Fruit fly (Drosophila melanogaster) whole organism, wandering third instar larva: ENCODE results near the gene RhoGEF3.

Experiments used
- Abd-B ChIP-seq: fragments of >200 bp; optimal IDR thresholded peaks from 2 replicates; lab custom pipeline; 2017; ENCODE audit warnings: missing biosample characterization, missing genetic modification characterization
- CG9705 ChIP-seq: fragments of 200-800 bp; sonication (Bioruptor generic); optimal IDR thresholded peaks from 2 replicates; lab custom pipeline; 2018; ENCODE audit warnings: missing biosample characterization, mild to moderate bottlenecking, missing genetic modification characterization
- Dfd ChIP-seq: fragments of >200 bp; optimal IDR thresholded peaks from 2 replicates; lab custom pipeline; 2017; ENCODE audit warnings: missing biosample characterization, missing genetic modification characterization
- Hr78 ChIP-seq: fragments of >200 bp; optimal IDR thresholded peaks from 2 replicates; lab custom pipeline; 2017; ENCODE audit warnings: missing biosample characterization, missing genetic modification characterization
- Hr83 ChIP-seq: fragments of 200-300 bp; sonication (Bioruptor generic); optimal IDR thresholded peaks from 2 replicates; lab custom pipeline; 2016; ENCODE audit warnings: missing biosample characterization, mild to moderate bottlenecking, missing genetic modification characterization, moderate library complexity; ENCODE audit not compliant: poor library complexity, severe bottlenecking
- Myc ChIP-seq: fragments of >200 bp; optimal IDR thresholded peaks from 2 replicates; lab custom pipeline; 2017
- OdsH ChIP-seq: fragments of 200-800 bp; sonication (Bioruptor generic); optimal IDR thresholded peaks from 2 replicates; lab custom pipeline; 2016; ENCODE audit warnings: missing biosample characterization, mild to moderate bottlenecking, missing genetic modification characterization
- brk ChIP-seq: fragments of 200-800 bp; sonication (Bioruptor generic); optimal IDR thresholded peaks from 2 replicates; lab custom pipeline; 2016; ENCODE audit warnings: missing biosample characterization, mild to moderate bottlenecking, missing genetic modification characterization
- foxo ChIP-seq, 2 experiments: fragments of 200-800 bp; sonication (Bioruptor generic); optimal IDR thresholded peaks; 2 replicates in 1 of 2; 3 replicates in 1 of 2; lab custom pipeline; 2016 to 2017; ENCODE audit warnings: missing biosample characterization in 2 of 2, missing genetic modification characterization in 2 of 2
- fru ChIP-seq: fragments of 200-800 bp; sonication (Bioruptor generic); optimal IDR thresholded peaks from 3 replicates; lab custom pipeline; 2016; ENCODE audit warnings: missing biosample characterization, mild to moderate bottlenecking, missing genetic modification characterization
- h ChIP-seq: fragments of 200-800 bp; sonication (Bioruptor generic); optimal IDR thresholded peaks from 3 replicates; lab custom pipeline; 2016; ENCODE audit warnings: missing biosample characterization, mild to moderate bottlenecking, missing genetic modification characterization
- pan ChIP-seq: fragments of >200 bp; optimal IDR thresholded peaks from 2 replicates; lab custom pipeline; 2017
- psq ChIP-seq: fragments of 200-800 bp; sonication (Bioruptor generic); optimal IDR thresholded peaks from 3 replicates; lab custom pipeline; 2017; ENCODE audit warnings: missing biosample characterization, mild to moderate bottlenecking, missing genetic modification characterization, moderate library complexity
- sage ChIP-seq: fragments of 200-800 bp; sonication (Bioruptor generic); optimal IDR thresholded peaks from 2 replicates; lab custom pipeline; 2016; ENCODE audit warnings: missing biosample characterization, mild to moderate bottlenecking, missing genetic modification characterization

DNA sequence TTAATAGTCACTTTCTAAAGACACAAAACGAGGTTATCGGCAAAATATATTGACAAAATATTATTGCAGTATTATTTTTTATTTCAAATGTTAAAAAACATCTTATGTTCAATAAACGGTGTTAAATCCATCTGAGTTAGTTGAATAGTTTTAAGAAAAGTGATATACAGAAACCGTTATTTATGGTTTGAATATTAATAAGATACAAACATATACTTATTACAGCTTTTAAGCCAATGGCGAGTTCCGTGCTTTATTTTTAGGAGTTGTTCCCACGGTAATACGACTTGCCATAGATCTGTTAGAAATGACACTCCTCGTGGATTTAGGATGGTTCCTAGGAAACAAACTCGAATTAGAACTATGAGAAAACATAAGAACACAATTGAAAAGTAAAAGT, 66.1 kb downstream of the RhoGEF3 start:
- TF ChIP-seq Dfd: no peak
- TF ChIP-seq CG9705: no peak
- no peak for TF ChIP-seq brk (GFP tag; lab: Kevin White, UChicago)
- TF ChIP-seq Abd-B (GFP tag; lab: Kevin White, UChicago): no peak
- TF ChIP-seq Hr78 (GFP tag; lab: Kevin White, UChicago): no peak
- no peak for TF ChIP-seq Myc (lab: Kevin White, UChicago)
- no peak for TF ChIP-seq h (GFP tag; lab: Kevin White, UChicago)
- TF ChIP-seq psq (GFP tag; lab: Kevin White, UChicago): no peak
- no peak for TF ChIP-seq foxo (GFP tag; optimal IDR thresholded peaks at IDR 0.05; lab: Kevin White, UChicago)
- no peak for TF ChIP-seq fru (GFP tag; lab: Kevin White, UChicago)
- TF ChIP-seq pan (lab: Kevin White, UChicago): no peak
- TF ChIP-seq Hr83 (GFP tag; lab: Kevin White, UChicago): no peak
- TF ChIP-seq OdsH (GFP tag; lab: Kevin White, UChicago): no peak
- TF ChIP-seq sage (GFP tag; lab: Kevin White, UChicago): no peak
